Worm (Caenorhabditis elegans) whole organism, L4 larva: ENCODE results near the gene C25H3.1.

ENCODE experiments used
- T20F7.1 ChIP-seq: fragments of 200-800 bp; sonication (Bioruptor generic); optimal IDR thresholded peaks from 2 replicates; lab custom pipeline; 2018; ENCODE audit warnings: mild to moderate bottlenecking, missing genetic modification characterization, missing compliant biosample characterization
- Y48G9A.11 ChIP-seq: fragments of 200-800 bp; sonication (Bioruptor generic); IDR thresholded peaks from 2 replicates; pipeline ENCODE4 v1.3.6; 2022; ENCODE audit warnings: missing genetic modification reagents, missing genetic modification characterization, missing compliant biosample characterization
- Y5F2A.4 ChIP-seq: fragments of 200-800 bp; sonication (Bioruptor generic); optimal IDR thresholded peaks from 2 replicates; lab custom pipeline; 2018; ENCODE audit warnings: mild to moderate bottlenecking, missing genetic modification characterization, missing compliant biosample characterization
- ZK546.5 ChIP-seq, 2 experiments: sonication (generic microtip); optimal IDR thresholded peaks; 2 replicates each; lab custom pipeline; 2017; ENCODE audit warnings: missing biosample characterization in 2 of 2, missing genetic modification characterization in 2 of 2
- aha-1 ChIP-seq: fragments of 150-350 bp; peaks from one replicate; lab custom pipeline; 2014; ENCODE audit warnings: missing biosample characterization, missing genetic modification characterization
- arid-1 ChIP-seq: fragments of 200-800 bp; sonication (Bioruptor generic); conservative IDR thresholded peaks from 2 replicates; pipeline ENCODE4 v1.3.6; 2022; ENCODE audit warnings: missing genetic modification reagents, missing genetic modification characterization, missing compliant biosample characterization
- ceh-28 ChIP-seq: fragments of 150-350 bp; optimal IDR thresholded peaks from 2 replicates; lab custom pipeline; 2014; ENCODE audit warnings: missing biosample characterization, missing genetic modification reagents, missing genetic modification characterization
- ceh-62 ChIP-seq: sonication (generic microtip); optimal IDR thresholded peaks from 2 replicates; lab custom pipeline; 2017; ENCODE audit warnings: missing biosample characterization, missing genetic modification characterization
- ces-1 ChIP-seq: fragments of 150-350 bp; sonication (generic microtip); optimal IDR thresholded peaks from 4 replicates; lab custom pipeline; 2014; ENCODE audit warnings: missing biosample characterization, missing genetic modification reagents, missing genetic modification characterization
- daf-16 ChIP-seq, 3 experiments: sonication (generic microtip); optimal IDR thresholded peaks; 2 replicates each; lab custom pipeline; 2016 to 2017; ENCODE audit warnings: missing genetic modification characterization in 3 of 3, missing genetic modification reagents in 3 of 3, mild to moderate bottlenecking in 2 of 3, missing compliant biosample characterization in 2 of 3, missing biosample characterization in 1 of 3, moderate library complexity in 1 of 3
- dmd-6 ChIP-seq: fragments of 200-800 bp; sonication (Bioruptor generic); IDR thresholded peaks from 2 replicates; pipeline ENCODE4 v1.3.6; 2022; ENCODE audit warnings: missing genetic modification reagents, missing genetic modification characterization, missing compliant biosample characterization
- dmd-9 ChIP-seq: fragments of 200-800 bp; sonication (Bioruptor generic); IDR thresholded peaks from 2 replicates; pipeline ENCODE4 v1.3.6; 2022; ENCODE audit warnings: missing genetic modification reagents, missing genetic modification characterization, missing compliant biosample characterization
- dve-1 ChIP-seq: sonication (generic microtip); optimal IDR thresholded peaks from 2 replicates; lab custom pipeline; 2017; ENCODE audit warnings: antibody characterized with exemption, mild to moderate bottlenecking, missing genetic modification characterization, missing compliant biosample characterization; ENCODE audit not compliant: insufficient read depth
- fkh-10 ChIP-seq: fragments of 150-350 bp; optimal IDR thresholded peaks from 2 replicates; lab custom pipeline; 2014; ENCODE audit warnings: missing biosample characterization, missing genetic modification reagents, missing genetic modification characterization
- hlh-11 ChIP-seq: fragments of 200-800 bp; sonication (Bioruptor generic); optimal IDR thresholded peaks from 2 replicates; lab custom pipeline; 2018; ENCODE audit warnings: mild to moderate bottlenecking, missing genetic modification characterization, missing compliant biosample characterization
- hlh-30 ChIP-seq: sonication (generic microtip); optimal IDR thresholded peaks from 2 replicates; lab custom pipeline; 2017; ENCODE audit warnings: antibody characterized with exemption, mild to moderate bottlenecking, missing genetic modification characterization, missing compliant biosample characterization; ENCODE audit not compliant: insufficient read depth
- mep-1 ChIP-seq: fragments of 150-350 bp; sonication (generic microtip); optimal IDR thresholded peaks from 3 replicates; lab custom pipeline; 2014; ENCODE audit warnings: missing biosample characterization, missing genetic modification characterization
- mxl-3 ChIP-seq: fragments of 200-800 bp; sonication (Bioruptor generic); optimal IDR thresholded peaks from 2 replicates; lab custom pipeline; 2018; ENCODE audit warnings: mild to moderate bottlenecking, missing genetic modification characterization, missing compliant biosample characterization
- nhr-10 ChIP-seq: fragments of 150-350 bp; optimal IDR thresholded peaks from 2 replicates; lab custom pipeline; 2014; ENCODE audit warnings: missing biosample characterization, missing genetic modification characterization
- nhr-102 ChIP-seq: sonication (generic microtip); optimal IDR thresholded peaks from 2 replicates; lab custom pipeline; 2016; ENCODE audit warnings: mild to moderate bottlenecking, missing genetic modification characterization, moderate library complexity, missing compliant biosample characterization
- nhr-28 ChIP-seq: fragments of 150-350 bp; optimal IDR thresholded peaks from 2 replicates; lab custom pipeline; 2014; ENCODE audit warnings: missing biosample characterization, missing genetic modification characterization
- nhr-48 ChIP-seq: sonication (generic microtip); optimal IDR thresholded peaks from 2 replicates; lab custom pipeline; 2016; ENCODE audit warnings: mild to moderate bottlenecking, missing genetic modification characterization, missing compliant biosample characterization
- nhr-77 ChIP-seq: fragments of 150-350 bp; optimal IDR thresholded peaks from 2 replicates; lab custom pipeline; 2014; ENCODE audit warnings: missing biosample characterization, missing genetic modification characterization
- pha-4 ChIP-seq, 2 experiments: fragments of 150-350 bp in 1 of 2; fragments of 200-800 bp in 1 of 2; sonication (Bioruptor generic) in 1 of 2; IDR thresholded peaks in 1 of 2; optimal IDR thresholded peaks in 1 of 2; 2 replicates each; pipeline versions ENCODE4 v1.3.6 to Lab custom; 2014 to 2022; ENCODE audit warnings: missing genetic modification characterization in 2 of 2, missing genetic modification reagents in 2 of 2, missing biosample characterization in 1 of 2, missing compliant biosample characterization in 1 of 2
- php-3 ChIP-seq: fragments of 200-800 bp; sonication (Bioruptor generic); IDR thresholded peaks from 2 replicates; pipeline ENCODE4 v1.3.6; 2022; ENCODE audit warnings: missing genetic modification reagents, missing genetic modification characterization, missing compliant biosample characterization
- pqm-1 ChIP-seq: sonication (generic microtip); optimal IDR thresholded peaks from 2 replicates; lab custom pipeline; 2017; ENCODE audit warnings: missing biosample characterization, missing genetic modification characterization
- sdz-12 ChIP-seq: fragments of 200-800 bp; sonication (Bioruptor generic); optimal IDR thresholded peaks from 2 replicates; lab custom pipeline; 2018; ENCODE audit warnings: mild to moderate bottlenecking, missing genetic modification characterization, missing compliant biosample characterization
- set-16 ChIP-seq: fragments of 200-800 bp; sonication (Bioruptor generic); IDR thresholded peaks from 2 replicates; pipeline ENCODE4 v1.3.6; 2022; ENCODE audit warnings: missing genetic modification reagents, missing genetic modification characterization, missing compliant biosample characterization
- skn-1 ChIP-seq: fragments of 150-350 bp; optimal IDR thresholded peaks from 2 replicates; lab custom pipeline; 2014; ENCODE audit warnings: missing biosample characterization, missing genetic modification characterization
- tra-1 ChIP-seq: fragments of 200-800 bp; sonication (Bioruptor generic); IDR thresholded peaks from 2 replicates; pipeline ENCODE4 v1.3.6; 2022; ENCODE audit warnings: missing genetic modification reagents, missing genetic modification characterization, missing compliant biosample characterization
- unc-62 ChIP-seq, 3 experiments: fragments of 150-350 bp in 1 of 3; sonication (generic microtip); optimal IDR thresholded peaks in 2 of 3; peaks in 1 of 3; 1 replicate in 1 of 3; 2 replicates in 2 of 3; lab custom pipeline; 2014 to 2017; ENCODE audit warnings: missing biosample characterization in 3 of 3, missing genetic modification characterization in 3 of 3, missing genetic modification reagents in 3 of 3, missing genotype in 1 of 3
- vab-7 ChIP-seq: fragments of 200-800 bp; sonication (Bioruptor generic); IDR thresholded peaks from 2 replicates; pipeline ENCODE4 v1.3.6; 2022; ENCODE audit warnings: missing genetic modification reagents, missing genetic modification characterization, missing compliant biosample characterization
- zfp-3 ChIP-seq: fragments of 200-800 bp; sonication (Bioruptor generic); conservative IDR thresholded peaks from 2 replicates; pipeline ENCODE4 v1.3.6; 2022; ENCODE audit warnings: missing genetic modification reagents, missing genetic modification characterization, missing compliant biosample characterization
- zip-2 ChIP-seq: fragments of 150-350 bp; optimal IDR thresholded peaks from 2 replicates; lab custom pipeline; 2014; ENCODE audit warnings: missing biosample characterization, missing genetic modification characterization

Gene C25H3.1

DNA sequence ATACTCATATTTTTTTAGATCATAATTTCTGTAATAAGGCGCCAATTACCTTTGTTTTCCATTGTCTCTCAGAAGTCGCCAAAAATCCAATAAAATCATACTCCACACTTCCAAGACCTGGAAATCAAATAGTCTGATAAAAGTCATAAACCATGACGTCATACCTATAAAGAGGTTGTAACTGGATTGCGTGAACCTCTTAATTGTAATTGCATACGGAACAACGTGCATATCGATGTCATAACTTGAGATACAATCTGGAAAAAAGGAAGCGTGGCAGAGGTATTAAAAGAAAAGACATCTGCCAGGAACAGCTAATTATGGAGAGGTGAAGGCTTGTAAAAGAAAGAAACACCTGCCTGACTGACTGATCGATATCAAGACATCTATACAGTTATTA, 46.2 kb downstream of the C25H3.1 start, which contains the start of gene F10C1.9:
TSS of gene F10C1.9 (minus strand) at position 197 of the 400 bp plus-strand sequence.
- no peak for TF ChIP-seq T20F7.1 (GFP tag; lab: Kevin White, UChicago)
- no peak for TF ChIP-seq ces-1 (GFP tag; lab: Kevin White, UChicago)
- TF ChIP-seq vab-7 (GFP tag; lab: Robert Waterston, UW): no peak
- no peak for TF ChIP-seq zip-2 (tag; lab: Kevin White, UChicago)
- no peak for TF ChIP-seq set-16 (GFP tag; lab: Robert Waterston, UW)
- TF ChIP-seq dmd-6 (GFP tag; lab: Robert Waterston, UW): 0 out of 2 replicates have a peak, but pooled peaks have one; percentile 17

ce11 chrII:5747312-5747711, 48.4 kb downstream of the C25H3.1 start:
- TF ChIP-seq nhr-77 (tag; lab: Kevin White, UChicago): no peak
- no peak for TF ChIP-seq daf-16 (GFP tag; optimal IDR thresholded peaks at IDR 0.05; lab: Kevin White, UChicago)
- TF ChIP-seq daf-16 (tag; optimal IDR thresholded peaks at IDR 0.05; lab: Kevin White, UChicago): peak; percentile 27
- no peak for TF ChIP-seq skn-1
- no peak for TF ChIP-seq T20F7.1 (GFP tag; lab: Kevin White, UChicago)
- TF ChIP-seq Y5F2A.4: no peak
- peak; percentile 30 for TF ChIP-seq hlh-11
- no peak for TF ChIP-seq dmd-9 (GFP tag; lab: Robert Waterston, UW)
- no peak for TF ChIP-seq sdz-12
- no peak for TF ChIP-seq aha-1 (tag; lab: Kevin White, UChicago)
- no peak for TF ChIP-seq zfp-3 (GFP tag; lab: Robert Waterston, UW)
- peak; percentile 73 for TF ChIP-seq pqm-1 (tag; lab: Kevin White, UChicago)
- no peak for TF ChIP-seq hlh-30 (tag; lab: Kevin White, UChicago)
- TF ChIP-seq arid-1 (GFP tag; lab: Robert Waterston, UW): no peak
- peak; percentile 21; the same call in 1 of the 2 replicates for TF ChIP-seq dmd-6 (GFP tag; lab: Robert Waterston, UW)
- no peak for TF ChIP-seq fkh-10 (GFP tag; lab: Kevin White, UChicago)
- peak; percentile 72 for TF ChIP-seq nhr-28 (tag; lab: Kevin White, UChicago)
- TF ChIP-seq, all 104 proteins: peak for 5

ce11 chrII:5748395-5748794, 49.5 kb downstream of the C25H3.1 start:
- TF ChIP-seq pqm-1 (tag; lab: Kevin White, UChicago): peak; percentile 100
- TF ChIP-seq dmd-6 (GFP tag; lab: Robert Waterston, UW): peak; percentile 87
- peak; percentile 89 for TF ChIP-seq dve-1
- peak in 1 of 2 experiments; percentile 0 for TF ChIP-seq daf-16 (GFP tag; optimal IDR thresholded peaks at IDR 0.05; lab: Kevin White, UChicago)
- TF ChIP-seq daf-16 (tag; optimal IDR thresholded peaks at IDR 0.05; lab: Kevin White, UChicago): peak; percentile 78
- TF ChIP-seq tra-1 (GFP tag; lab: Robert Waterston, UW): peak; percentile 45; the same call in 1 of the 2 replicates
- TF ChIP-seq php-3 (GFP tag; lab: Robert Waterston, UW): peak; percentile 28; the same call in 1 of the 2 replicates
- no peak for TF ChIP-seq ceh-62
- TF ChIP-seq nhr-28 (tag; lab: Kevin White, UChicago): peak; percentile 72
- no peak for TF ChIP-seq nhr-102 (tag; lab: Kevin White, UChicago)
- TF ChIP-seq unc-62 (GFP tag; optimal IDR thresholded peaks at IDR 0.05 in 1 of 2; lab: Kevin White, UChicago): peak in 1 of 2 experiments; percentile 55
- no peak for TF ChIP-seq unc-62 (tag; optimal IDR thresholded peaks at IDR 0.05; lab: Kevin White, UChicago)
- peak; percentile 40 for TF ChIP-seq mep-1 (tag; lab: Kevin White, UChicago)
- TF ChIP-seq pha-4 (GFP tag; IDR thresholded peaks at IDR 0.05; lab: Robert Waterston, UW): peak; percentile 25; the same call in 1 of the 2 replicates
- no peak for TF ChIP-seq pha-4 (tag; optimal IDR thresholded peaks at IDR 0.05; lab: Kevin White, UChicago)
- TF ChIP-seq hlh-11: peak; percentile 85
- TF ChIP-seq nhr-10 (tag; lab: Kevin White, UChicago): peak; percentile 46
- TF ChIP-seq nhr-48: peak; percentile 27
- no peak for TF ChIP-seq Y48G9A.11 (GFP tag; lab: Robert Waterston, UW)
- TF ChIP-seq ZK546.5 (tag; optimal IDR thresholded peaks at IDR 0.05; lab: Kevin White, UChicago): no peak
- TF ChIP-seq ceh-28 (tag; lab: Kevin White, UChicago): no peak
- TF ChIP-seq mxl-3: peak; percentile 14
